Worm (Caenorhabditis elegans) whole organism, L4/young adult: ENCODE results near the gene arp-6.

Experiments
- W03F9.2 ChIP-seq: fragments of 150-350 bp; optimal IDR thresholded peaks from 2 replicates; lab custom pipeline; 2014; ENCODE audit warnings: missing biosample characterization, missing genetic modification characterization
- dao-5 ChIP-seq: sonication (generic microtip); optimal IDR thresholded peaks from 2 replicates; lab custom pipeline; 2016; ENCODE audit warnings: missing genotype, missing genetic modification characterization, moderate library complexity, missing compliant biosample characterization
- him-1 ChIP-seq: sonication (generic microtip); optimal IDR thresholded peaks from 2 replicates; lab custom pipeline; 2016; ENCODE audit warnings: missing genotype, missing genetic modification reagents, missing genetic modification characterization, missing compliant biosample characterization

arp-6 gene

DNA sequence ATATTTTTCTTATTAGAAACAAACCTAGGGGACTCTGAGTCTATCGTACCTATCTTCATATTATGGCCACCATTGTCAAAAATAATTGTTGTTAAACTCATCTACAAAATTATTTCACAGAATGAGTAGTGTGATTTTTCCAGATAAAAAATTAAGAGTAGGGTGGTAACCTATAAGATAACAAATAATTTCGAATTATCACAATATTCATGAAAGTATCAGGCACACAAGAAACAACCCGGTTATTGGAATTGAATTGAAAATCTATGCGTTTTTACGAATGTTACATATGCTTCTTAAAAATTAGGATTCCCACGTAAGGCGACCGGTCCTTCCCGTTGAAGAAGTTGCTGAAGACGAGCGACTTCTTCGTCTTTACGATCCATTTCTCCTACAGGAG is at the start of gene arp-6:
TSS of gene arp-6 (minus strand) at position 101 of the 400 bp plus-strand sequence.
- TF ChIP-seq W03F9.2 (tag; lab: Kevin White, UChicago) (no peak), dao-5 (tag; lab: Kevin White, UChicago) (no peak), him-1 (tag; lab: Kevin White, UChicago) (no peak)

DNA sequence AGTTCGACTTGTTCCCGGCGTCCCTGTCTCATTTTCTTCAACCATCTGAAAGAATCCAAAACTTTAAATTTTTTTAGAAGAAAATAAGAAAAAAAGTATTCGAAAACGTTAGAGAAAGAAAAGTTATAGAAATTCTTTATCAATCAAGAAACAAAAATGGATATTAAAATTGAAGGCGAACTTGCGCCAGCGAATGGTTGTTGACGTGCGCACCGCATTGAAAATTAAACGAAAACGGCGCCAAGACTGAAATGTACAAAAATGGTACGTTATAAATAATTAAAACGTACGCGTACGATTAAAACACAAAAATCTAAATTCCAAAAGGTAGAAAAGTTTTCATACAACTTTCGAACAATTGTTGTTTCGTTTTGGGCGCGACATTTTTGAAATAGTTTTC is 49.7 kb upstream of the arp-6 start, which contains the start of gene K02C4.3:
TSS of gene K02C4.3 (minus strand) at position 51 of the 400 bp plus-strand sequence.
- peak; percentile 72 for TF ChIP-seq W03F9.2 (tag; lab: Kevin White, UChicago)
- TF ChIP-seq him-1 (tag; lab: Kevin White, UChicago) = no peak
- TF ChIP-seq dao-5 (tag; lab: Kevin White, UChicago) = no peak

DNA sequence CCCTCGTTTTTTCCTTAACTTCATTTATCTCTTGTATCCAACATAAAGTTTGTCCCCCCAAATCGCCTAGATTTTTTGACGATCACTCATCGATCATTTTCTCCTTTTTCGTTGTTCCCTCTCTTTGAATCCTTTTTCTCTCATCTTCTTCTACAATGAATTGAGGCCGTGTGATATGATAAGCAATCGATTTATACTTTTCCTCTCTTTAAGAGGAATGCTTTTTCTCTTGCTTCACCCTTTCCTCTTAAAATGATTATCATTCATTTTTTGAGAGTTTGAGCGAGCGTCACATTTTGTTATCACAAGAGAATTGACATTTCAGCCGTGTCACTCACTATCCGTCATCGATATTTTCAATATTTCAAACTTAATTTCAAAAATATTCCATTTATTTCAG is 40.9 kb upstream of the arp-6 start, which contains the start of gene K02C4.5:
TSS of gene K02C4.5 (plus strand) at position 395 of the 400 bp plus-strand sequence.
- no peak for TF ChIP-seq him-1 (tag; lab: Kevin White, UChicago)

DNA sequence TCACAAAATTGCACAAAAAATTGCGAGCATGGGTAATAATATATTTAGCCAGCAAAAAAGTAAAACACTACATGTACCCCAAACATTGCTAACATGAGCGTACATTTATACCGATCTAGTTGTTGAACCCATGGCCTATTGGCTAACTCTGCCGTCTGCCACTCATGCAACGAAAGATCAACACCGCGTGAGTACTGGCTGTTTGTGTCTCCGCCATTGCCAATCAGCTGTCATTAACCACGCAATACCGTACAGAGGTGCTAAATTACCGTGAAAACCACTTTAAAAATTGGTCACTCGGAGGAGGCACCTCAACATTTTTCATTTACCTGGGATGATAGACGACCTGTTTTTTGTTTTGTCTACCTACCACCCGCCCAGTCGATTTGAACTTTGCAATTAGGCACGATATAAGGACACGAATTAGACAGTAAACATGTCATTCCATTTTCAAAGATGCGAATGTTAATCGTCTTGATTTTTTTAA is 38.2 kb upstream of the arp-6 start, which contains the start of gene K02C4.2:
TSS of gene K02C4.2 (plus strand) at position 437 of the 487 bp plus-strand sequence.
- peak; percentile 46 for TF ChIP-seq W03F9.2 (tag; lab: Kevin White, UChicago)
- peak; percentile 13 for TF ChIP-seq him-1 (tag; lab: Kevin White, UChicago)
- TF ChIP-seq dao-5 (tag; lab: Kevin White, UChicago) = peak; percentile 83

DNA sequence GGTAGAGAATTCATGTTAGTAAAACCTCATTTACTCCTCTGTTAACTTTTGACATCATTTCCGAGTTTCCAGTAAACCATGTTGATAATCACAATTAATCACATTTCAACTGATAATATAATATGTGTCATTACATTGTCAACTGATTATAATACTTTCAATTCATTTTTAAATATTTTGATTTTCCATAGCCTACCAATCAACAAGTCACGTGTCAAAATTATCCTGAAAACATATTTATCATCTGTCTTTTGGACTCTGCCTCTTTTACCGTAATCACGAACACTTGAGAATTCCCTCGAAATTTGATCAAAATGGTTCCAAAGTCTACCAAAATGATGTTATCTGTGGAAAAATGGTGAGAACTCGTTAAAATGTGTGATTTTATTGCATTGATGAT is 36.9 kb upstream of the arp-6 start:
- TF ChIP-seq him-1 (tag; lab: Kevin White, UChicago) (no peak), W03F9.2 (tag; lab: Kevin White, UChicago) (no peak), dao-5 (tag; lab: Kevin White, UChicago) (no peak)

DNA sequence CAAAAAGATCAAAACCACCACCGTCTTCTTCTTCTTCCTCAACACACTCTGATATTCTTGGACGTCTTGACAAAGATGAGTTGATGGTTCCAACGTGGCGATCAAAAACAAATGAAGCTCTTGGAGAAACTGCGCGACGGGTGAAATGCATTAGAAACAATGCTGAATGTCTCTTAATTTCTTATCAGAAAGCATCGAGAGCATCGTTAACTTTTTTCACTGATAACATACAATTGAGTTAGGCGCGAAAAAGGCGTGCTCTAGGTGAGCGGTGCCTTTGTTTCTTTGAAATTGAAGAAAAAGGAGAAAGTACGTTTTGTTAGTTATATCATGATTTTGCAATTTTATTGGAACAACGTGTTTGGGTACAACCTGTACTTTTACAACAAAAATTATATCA is 36.1 kb upstream of the arp-6 start, which contains the start of gene gpcp-2:
TSS of gene gpcp-2 (minus strand) at position 153 of the 400 bp plus-strand sequence.
- TF ChIP-seq dao-5 (tag; lab: Kevin White, UChicago) (no peak), him-1 (tag; lab: Kevin White, UChicago) (no peak), W03F9.2 (tag; lab: Kevin White, UChicago) (no peak)

DNA sequence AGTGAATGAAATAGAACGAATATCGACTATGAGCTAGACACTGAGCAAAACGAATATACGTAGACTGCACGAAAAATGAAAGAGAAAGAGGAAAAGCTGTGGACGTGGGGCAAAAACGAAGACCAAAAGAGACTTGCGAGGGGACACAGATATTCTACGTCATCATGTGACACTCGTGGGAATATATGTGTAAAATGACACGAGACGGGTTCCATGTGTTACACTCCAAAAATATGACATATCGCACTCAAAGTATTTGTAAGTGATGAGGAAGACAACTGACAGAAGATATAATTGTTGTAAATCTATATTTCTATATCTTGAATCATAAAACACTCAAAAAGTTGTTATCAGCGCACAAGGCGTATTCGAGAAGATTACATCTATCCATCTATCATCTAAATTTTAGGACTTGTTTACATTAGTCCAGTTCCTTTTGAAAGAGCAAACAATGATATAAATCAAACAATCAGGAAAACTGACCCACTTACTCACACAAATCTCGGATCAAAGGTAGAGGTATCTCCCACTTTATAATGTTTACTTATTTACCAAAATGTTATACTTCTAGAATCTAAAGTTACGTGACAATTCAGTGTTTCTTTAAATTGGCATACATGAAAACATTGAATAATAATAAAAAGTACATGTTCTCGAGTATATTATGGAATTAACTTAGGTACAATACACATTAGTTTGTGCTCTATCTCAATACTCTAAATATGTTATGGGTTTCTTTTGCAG is 34.8 kb upstream of the arp-6 start:
- peak; percentile 31 for TF ChIP-seq him-1 (tag; lab: Kevin White, UChicago)
- no peak for TF ChIP-seq W03F9.2 (tag; lab: Kevin White, UChicago)
- no peak for TF ChIP-seq dao-5 (tag; lab: Kevin White, UChicago)

DNA sequence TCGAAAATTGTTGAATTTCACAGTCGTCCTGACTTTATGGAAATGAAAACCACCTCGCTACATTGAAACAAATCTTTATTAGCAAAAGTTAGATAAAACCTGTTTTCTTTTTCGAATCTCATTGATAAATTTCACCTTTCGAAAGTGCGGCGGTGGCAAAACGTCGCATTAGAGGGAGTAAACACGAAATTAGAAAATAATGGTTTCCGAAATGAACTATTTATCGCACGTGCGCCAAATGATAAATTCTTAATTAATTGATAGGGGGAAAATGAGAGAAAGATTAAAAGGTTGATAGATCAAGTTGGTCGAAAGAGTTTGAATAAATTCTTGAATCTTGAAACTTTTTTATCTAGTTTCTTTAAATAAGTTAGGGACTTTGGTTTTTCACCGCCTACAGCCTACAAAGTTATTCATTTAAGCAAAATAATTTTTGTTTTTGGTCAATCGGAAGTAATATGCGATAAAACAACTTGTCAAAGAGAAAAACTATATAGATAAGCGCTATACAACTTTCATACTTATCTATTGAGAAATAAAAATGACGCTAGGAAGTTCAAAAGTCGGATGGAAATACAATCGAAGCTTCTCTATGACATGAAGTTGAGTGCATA is 34.0 kb upstream of the arp-6 start:
- no peak for TF ChIP-seq dao-5 (tag; lab: Kevin White, UChicago)
- TF ChIP-seq W03F9.2 (tag; lab: Kevin White, UChicago) = no peak
- no peak for TF ChIP-seq him-1 (tag; lab: Kevin White, UChicago)

DNA sequence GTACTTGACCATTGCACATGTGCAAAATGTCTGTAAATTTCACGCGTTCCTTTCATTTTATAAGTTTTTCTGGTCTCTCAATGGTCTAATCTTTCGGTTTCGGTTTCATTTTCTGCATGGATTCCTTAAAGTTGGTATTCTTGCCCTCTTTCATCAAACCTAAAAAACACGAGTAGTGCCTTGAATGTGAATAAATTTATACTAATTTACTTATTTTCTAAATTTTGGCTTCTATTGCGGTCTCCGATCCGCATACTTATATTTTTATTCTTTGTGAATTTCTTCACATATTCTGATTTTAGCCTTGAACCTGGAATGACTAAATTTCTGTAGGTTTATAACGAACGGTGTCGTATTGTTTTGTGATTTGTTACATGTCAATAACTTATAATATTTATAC is 28.8 kb upstream of the arp-6 start, which contains the start of gene pdha-1:
TSS of gene pdha-1 (plus strand) at position 301 of the 400 bp plus-strand sequence.
- TF ChIP-seq W03F9.2 (tag; lab: Kevin White, UChicago) = no peak

DNA sequence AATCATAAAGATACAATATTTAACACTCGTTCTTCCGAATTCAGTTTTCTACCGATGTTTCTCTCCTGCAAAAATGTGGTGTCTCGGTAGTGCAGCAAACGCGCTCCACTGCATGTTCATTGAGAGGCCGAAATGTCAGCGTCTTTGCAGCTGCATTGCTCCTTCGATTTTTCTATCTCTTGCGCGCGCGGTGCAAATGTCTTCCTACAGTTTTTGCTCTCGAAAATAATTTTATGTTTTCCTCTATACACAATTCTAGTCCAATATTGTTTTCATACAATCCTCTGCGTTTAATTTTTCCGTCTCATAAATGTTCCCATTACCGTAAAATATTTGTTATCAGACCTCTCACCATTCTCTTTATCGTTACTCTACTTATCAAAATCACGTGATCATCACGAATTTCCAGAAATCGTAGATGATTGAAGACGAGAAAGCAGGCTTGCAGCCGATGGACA is 25.2 kb upstream of the arp-6 start, which contains the start of gene ufd-2:
TSS of gene ufd-2 (plus strand) at position 408 of the 458 bp plus-strand sequence.
- TF ChIP-seq dao-5 (tag; lab: Kevin White, UChicago) (no peak), W03F9.2 (tag; lab: Kevin White, UChicago) (peak; percentile 66), him-1 (tag; lab: Kevin White, UChicago) (no peak)

DNA sequence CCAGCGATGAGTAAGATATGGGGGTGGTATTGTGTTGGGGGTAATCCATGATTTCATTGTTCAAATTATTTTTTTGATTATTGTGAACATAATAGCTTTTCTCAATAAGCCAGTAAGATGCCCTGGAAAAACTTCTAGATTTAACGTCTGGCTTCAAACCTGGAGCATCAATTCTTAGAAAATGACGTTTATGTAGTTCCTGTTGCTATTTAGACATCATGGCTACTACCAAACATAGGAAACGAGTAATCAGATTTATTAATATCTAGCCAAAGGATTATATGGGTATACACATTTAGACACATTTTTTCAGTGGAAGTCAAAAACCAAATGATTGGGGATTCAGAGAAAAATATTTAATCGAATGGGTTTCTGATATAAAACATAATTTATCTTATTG is 22.4 kb upstream of the arp-6 start:
- TF ChIP-seq W03F9.2 (tag; lab: Kevin White, UChicago) (no peak), him-1 (tag; lab: Kevin White, UChicago) (no peak), dao-5 (tag; lab: Kevin White, UChicago) (no peak)

DNA sequence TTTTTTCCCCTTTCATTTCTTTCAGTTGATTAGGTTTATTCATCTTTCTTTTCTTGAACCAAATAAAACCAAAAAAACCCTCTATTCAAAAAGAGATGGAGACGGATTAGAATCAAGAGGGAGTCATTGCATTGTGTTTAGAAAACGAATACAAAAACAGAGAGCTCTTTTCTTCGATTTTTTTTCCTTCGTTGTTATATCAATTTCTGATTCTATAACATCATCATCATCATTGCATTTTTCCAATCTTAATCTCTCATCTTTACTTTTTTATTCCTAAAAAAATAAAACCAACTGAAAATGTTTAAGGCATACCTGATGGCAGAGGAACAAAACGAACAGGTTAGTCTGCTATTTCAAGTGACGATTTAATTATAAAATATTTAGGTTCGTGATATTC is 21.6 kb upstream of the arp-6 start, which contains the start of gene T05H10.8:
TSS of gene T05H10.8 (plus strand) at position 301 of the 400 bp plus-strand sequence.
- no peak for TF ChIP-seq him-1 (tag; lab: Kevin White, UChicago)
- TF ChIP-seq dao-5 (tag; lab: Kevin White, UChicago) = no peak
- TF ChIP-seq W03F9.2 (tag; lab: Kevin White, UChicago) = no peak

DNA sequence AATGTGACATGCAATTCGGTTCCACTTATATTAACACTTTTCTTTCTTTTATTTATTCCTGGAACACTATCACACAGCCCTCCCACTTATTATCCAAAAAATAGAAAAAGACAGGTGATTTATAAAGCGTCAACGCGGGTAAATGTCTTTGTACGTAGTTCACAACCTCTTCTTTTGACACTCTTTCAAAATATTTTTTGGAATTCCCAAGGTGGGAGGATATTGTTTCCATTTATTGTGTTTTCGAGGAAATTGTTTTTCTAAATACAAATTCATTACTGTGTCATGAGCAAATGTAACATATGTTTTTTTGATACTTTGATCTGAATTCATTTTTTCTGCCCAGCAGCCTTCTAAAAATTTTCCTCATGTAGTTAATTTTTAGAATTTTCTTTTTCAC is 20.8 kb upstream of the arp-6 start:
- TF ChIP-seq him-1 (tag; lab: Kevin White, UChicago) (no peak), W03F9.2 (tag; lab: Kevin White, UChicago) (no peak), dao-5 (tag; lab: Kevin White, UChicago) (no peak)
